Worm (Caenorhabditis elegans): Measurements from ENCODE around the gene srg-69.
A peak's percentile ranks its signal among the peaks of the same experiment; 100 is the strongest.

srg-69 gene

ce11 chrII:5338301-5338700 is 17.2 kb upstream of the srg-69 start (continued):
- TF ChIP-seq pqm-1 (tag; optimal IDR thresholded peaks at IDR 0.05) (no peak), lsy-2 (tag; optimal IDR thresholded peaks at IDR 0.05) (peak in 1 of 2 experiments; percentile 30), mep-1 (tag; optimal IDR thresholded peaks at IDR 0.05) (peak; percentile 12), dve-1 (tag; optimal IDR thresholded peaks at IDR 0.05; ENCODE audit: insufficient read depth) (peak; percentile 73), F26F4.8 (GFP tag; conservative IDR thresholded peaks at IDR 0.05) (no peak), sdz-12 (GFP tag; optimal IDR thresholded peaks at IDR 0.05) (no peak), saeg-2 (GFP tag; IDR thresholded peaks at IDR 0.05) (no peak), F37D6.2 (tag; optimal IDR thresholded peaks at IDR 0.05) (no peak), fos-1 (tag; optimal IDR thresholded peaks at IDR 0.05) (no peak), unc-62 (GFP tag; optimal IDR thresholded peaks at IDR 0.05 in 1 of 2) (no peak), unc-62 (tag; optimal IDR thresholded peaks at IDR 0.05) (no peak), hlh-30 (tag; optimal IDR thresholded peaks at IDR 0.05; ENCODE audit: insufficient read depth) (peak; percentile 83), madf-9 (GFP tag; conservative IDR thresholded peaks at IDR 0.05) (no peak), F44E2.7 (GFP tag; IDR thresholded peaks at IDR 0.05) (no peak), nhr-102 (tag; optimal IDR thresholded peaks at IDR 0.05) (no peak), dmd-8 (GFP tag; IDR thresholded peaks at IDR 0.05) (no peak), tag-97 (GFP tag; IDR thresholded peaks at IDR 0.05) (no peak), lin-1 (GFP tag; IDR thresholded peaks at IDR 0.05) (no peak), spr-3 (GFP tag; optimal IDR thresholded peaks at IDR 0.05) (no peak), mdl-1 (tag; optimal IDR thresholded peaks at IDR 0.05) (peak in 1 of 2 experiments; percentile 51), aly-2 (tag; optimal IDR thresholded peaks at IDR 0.05) (no peak), F49E8.2 (tag; optimal IDR thresholded peaks at IDR 0.05; ENCODE audit: borderline replicate concordance) (no peak), madf-5 (GFP tag; IDR thresholded peaks at IDR 0.05) (no peak), aha-1 (tag) (peak; percentile 91), nhr-48 (tag; optimal IDR thresholded peaks at IDR 0.05) (no peak), ceh-28 (tag; optimal IDR thresholded peaks at IDR 0.05) (no peak), T26A8.4 (GFP tag; IDR thresholded peaks at IDR 0.05) (peak; percentile 14; the same call in 1 of the 2 replicates), mdt-29 (GFP tag; IDR thresholded peaks at IDR 0.05) (no peak), nhr-11 (tag; optimal IDR thresholded peaks at IDR 0.05) (no peak), lin-29 (GFP tag; IDR thresholded peaks at IDR 0.05) (no peak), nhr-6 (tag; optimal IDR thresholded peaks at IDR 0.05) (no peak)

ce11 chrII:5339547-5339946 is 15.9 kb upstream of the srg-69 start:
- TF ChIP-seq snpc-4 (tag; optimal IDR thresholded peaks at IDR 0.05) (no peak), unc-62 (GFP tag; optimal IDR thresholded peaks at IDR 0.05 in 1 of 2) (peak in 1 of 2 experiments; percentile 81), unc-62 (tag; optimal IDR thresholded peaks at IDR 0.05) (no peak), aha-1 (tag) (peak; percentile 90)

- 0 out of 4 replicates have a peak, but pooled peaks of 1 of the 2 experiments have one; percentile 13 for TF ChIP-seq madf-5 (GFP tag; IDR thresholded peaks at IDR 0.05)
- no peak for TF ChIP-seq dpl-1 (GFP tag; optimal IDR thresholded peaks at IDR 0.05)
- TF ChIP-seq php-3 (GFP tag; IDR thresholded peaks at IDR 0.05): no peak
- TF ChIP-seq lin-1 (GFP tag; IDR thresholded peaks at IDR 0.05): no peak
- TF ChIP-seq rbr-2 (tag; optimal IDR thresholded peaks at IDR 0.05): no peak
- TF ChIP-seq hlh-11 (tag; optimal IDR thresholded peaks at IDR 0.05): peak; percentile 18
- TF ChIP-seq gei-8 (GFP tag; optimal IDR thresholded peaks at IDR 0.05): peak; percentile 63
- peak; percentile 29 for TF ChIP-seq aly-2 (tag; optimal IDR thresholded peaks at IDR 0.05)
- TF ChIP-seq lin-29 (GFP tag; IDR thresholded peaks at IDR 0.05): 0 out of 2 replicates have a peak, but pooled peaks have one; percentile 15
- TF ChIP-seq aha-1 (tag): peak; percentile 92
- TF ChIP-seq hif-1 (tag; optimal IDR thresholded peaks at IDR 0.05): peak in 1 of 2 experiments; percentile 33
- 0 out of 2 replicates have a peak, but pooled peaks have one; percentile 3 for TF ChIP-seq lim-7 (GFP tag; IDR thresholded peaks at IDR 0.05)
- no peak for TF ChIP-seq daf-19 (GFP tag; conservative IDR thresholded peaks at IDR 0.05)
- TF ChIP-seq mxl-3 (GFP tag; optimal IDR thresholded peaks at IDR 0.05): no peak
- TF ChIP-seq nhr-10 (tag; optimal IDR thresholded peaks at IDR 0.05): peak; percentile 37
- peak; percentile 15; the same call in 1 of the 2 replicates for TF ChIP-seq lin-38 (GFP tag; IDR thresholded peaks at IDR 0.05)
- peak in 1 of 2 experiments; percentile 79 for TF ChIP-seq unc-62 (GFP tag; optimal IDR thresholded peaks at IDR 0.05 in 1 of 2)
- no peak for TF ChIP-seq unc-62 (tag; optimal IDR thresholded peaks at IDR 0.05)
- no peak for TF ChIP-seq zip-2 (tag; optimal IDR thresholded peaks at IDR 0.05)
- TF ChIP-seq nhr-41 (GFP tag; IDR thresholded peaks at IDR 0.05): peak; percentile 61; the same call in 1 of the 2 replicates
- TF ChIP-seq zfp-3 (GFP tag; conservative IDR thresholded peaks at IDR 0.05): 0 out of 2 replicates have a peak, but pooled peaks have one; percentile 72
- TF ChIP-seq F37D6.2 (tag; optimal IDR thresholded peaks at IDR 0.05): no peak
- peak; percentile 60 for TF ChIP-seq mep-1 (tag; optimal IDR thresholded peaks at IDR 0.05)
Measured at ce11 chrII:5340672-5341568, 14.6 kb upstream of the srg-69 start.
